Fruit fly (Drosophila melanogaster) whole organism, embryonic: ENCODE data around the gene Urm1.
A peak's percentile ranks its signal among the peaks of the same experiment; 100 is the strongest.

Source experiments
- Bgb ChIP-seq: fragments of 200-800 bp; sonication (Bioruptor generic); IDR thresholded peaks from 2 replicates; pipeline ENCODE4 v1.3.6; 2022; ENCODE audit warnings: missing biosample characterization, missing genetic modification characterization; ENCODE audit not compliant: partially characterized antibody
- Blimp-1 ChIP-seq: fragments of 200-800 bp; sonication (Bioruptor generic); optimal IDR thresholded peaks from 3 replicates; lab custom pipeline; 2018; ENCODE audit warnings: missing biosample characterization, missing genetic modification characterization, mild to moderate bottlenecking, moderate library complexity, missing genetic modification reagents
- CG12744 ChIP-seq: fragments of 200-800 bp; sonication (Bioruptor generic); optimal IDR thresholded peaks from 2 replicates; lab custom pipeline; 2016; ENCODE audit warnings: missing biosample characterization, missing genetic modification characterization
- CG13424 ChIP-seq: fragments of 200-800 bp; sonication (Bioruptor generic); optimal IDR thresholded peaks from 2 replicates; lab custom pipeline; 2019; ENCODE audit warnings: missing biosample characterization, mild to moderate bottlenecking, missing genetic modification characterization, moderate library complexity
- CG14050 ChIP-seq: fragments of 200-800 bp; sonication (Bioruptor generic); IDR thresholded peaks from 3 replicates; pipeline ENCODE4 v1.3.6; 2022; ENCODE audit warnings: missing biosample characterization, missing genetic modification characterization
- CG14441 ChIP-seq: fragments of 200-800 bp; sonication (Bioruptor generic); IDR thresholded peaks from 2 replicates; pipeline ENCODE4 v1.3.6; 2022; ENCODE audit warnings: missing biosample characterization, missing genetic modification characterization
- CG14710 ChIP-seq: fragments of 200-800 bp; sonication (Bioruptor generic); optimal IDR thresholded peaks from 3 replicates; lab custom pipeline; 2019; ENCODE audit warnings: missing biosample characterization, mild to moderate bottlenecking, missing genetic modification characterization, moderate library complexity
- CG15601 ChIP-seq: fragments of 200-800 bp; sonication (Bioruptor generic); optimal IDR thresholded peaks from 3 replicates; lab custom pipeline; 2019; ENCODE audit warnings: missing biosample characterization, mild to moderate bottlenecking, missing genetic modification characterization, moderate library complexity
- CG1602 ChIP-seq: fragments of 200-800 bp; sonication (Bioruptor generic); optimal IDR thresholded peaks from 3 replicates; lab custom pipeline; 2016; ENCODE audit warnings: missing biosample characterization, missing genetic modification characterization
- CG16779 ChIP-seq: fragments of 200-800 bp; sonication (Bioruptor generic); IDR thresholded peaks from 2 replicates; pipeline ENCODE4 v1.3.6; 2022; ENCODE audit warnings: missing biosample characterization, missing genetic modification characterization
- CG16863 ChIP-seq: fragments of 200-800 bp; sonication (Bioruptor generic); optimal IDR thresholded peaks from 3 replicates; lab custom pipeline; 2016; ENCODE audit warnings: missing biosample characterization, missing genetic modification characterization
- CG17361 ChIP-seq: fragments of 200-800 bp; sonication (Bioruptor generic); IDR thresholded peaks from 3 replicates; pipeline ENCODE4 v1.3.6; 2022; ENCODE audit warnings: missing biosample characterization, missing genetic modification characterization
- CG18764 ChIP-seq: fragments of 200-800 bp; sonication (Bioruptor generic); optimal IDR thresholded peaks from 3 replicates; lab custom pipeline; 2016; ENCODE audit warnings: missing biosample characterization, missing genetic modification characterization
- CG31224 ChIP-seq: fragments of 200-800 bp; sonication (Bioruptor generic); IDR thresholded peaks from 2 replicates; pipeline ENCODE4 v1.3.6; 2022; ENCODE audit warnings: missing biosample characterization, missing genetic modification characterization
- CG34376 ChIP-seq: fragments of 200-800 bp; sonication (Bioruptor generic); optimal IDR thresholded peaks from 2 replicates; lab custom pipeline; 2018; ENCODE audit warnings: missing biosample characterization, mild to moderate bottlenecking, missing genetic modification characterization
- CG4617 ChIP-seq: fragments of 200-800 bp; sonication (Bioruptor generic); optimal IDR thresholded peaks from 3 replicates; lab custom pipeline; 2016; ENCODE audit warnings: missing biosample characterization, missing genetic modification characterization, borderline replicate concordance
- CG5245 ChIP-seq: fragments of 200-800 bp; sonication (Bioruptor generic); optimal IDR thresholded peaks from 3 replicates; lab custom pipeline; 2016; ENCODE audit warnings: missing biosample characterization, missing genetic modification characterization
- CG7357 ChIP-seq: fragments of 200-800 bp; sonication (Bioruptor generic); IDR thresholded peaks from 3 replicates; pipeline ENCODE4 v1.3.6; 2022; ENCODE audit warnings: missing biosample characterization, missing genetic modification characterization
- CG7786 ChIP-seq: fragments of 200-800 bp; sonication (Bioruptor generic); optimal IDR thresholded peaks from 2 replicates; lab custom pipeline; 2016; ENCODE audit warnings: missing biosample characterization, missing genetic modification characterization
- CG8388 ChIP-seq: fragments of 200-800 bp; sonication (Bioruptor generic); optimal IDR thresholded peaks from 2 replicates; lab custom pipeline; 2019; ENCODE audit warnings: missing biosample characterization, mild to moderate bottlenecking, missing genetic modification characterization, moderate library complexity
- CG9437 ChIP-seq: fragments of 200-800 bp; sonication (Bioruptor generic); optimal IDR thresholded peaks from 2 replicates; lab custom pipeline; 2018; ENCODE audit warnings: missing biosample characterization, mild to moderate bottlenecking, missing genetic modification characterization
- Drgx ChIP-seq: fragments of 200-800 bp; sonication (Bioruptor generic); IDR thresholded peaks from 2 replicates; pipeline ENCODE4 v1.3.6; 2022; ENCODE audit warnings: missing biosample characterization, missing genetic modification characterization
- Ets65A ChIP-seq: fragments of 200-800 bp; sonication (Bioruptor generic); peaks from one replicate; lab custom pipeline; 2016; ENCODE audit warnings: missing biosample characterization, missing genetic modification characterization
- GATAe ChIP-seq: fragments of 200-800 bp; sonication (Bioruptor generic); conservative IDR thresholded peaks from 2 replicates; pipeline ENCODE4 v1.3.6; 2022; ENCODE audit warnings: missing biosample characterization, missing genetic modification characterization
- Hr51 ChIP-seq, 2 experiments: fragments of 200-800 bp; sonication (Bioruptor generic); optimal IDR thresholded peaks; 2 replicates in 1 of 2; 3 replicates in 1 of 2; lab custom pipeline; 2016 to 2018; ENCODE audit warnings: missing biosample characterization in 2 of 2, missing genetic modification characterization in 2 of 2, mild to moderate bottlenecking in 1 of 2, moderate library complexity in 1 of 2
- Nf-YB ChIP-seq: fragments of 200-800 bp; sonication (Bioruptor generic); optimal IDR thresholded peaks from 3 replicates; lab custom pipeline; 2019; ENCODE audit warnings: missing biosample characterization, mild to moderate bottlenecking, missing genetic modification characterization, moderate library complexity
- Ptx1 ChIP-seq: fragments of 200-800 bp; sonication (Bioruptor generic); IDR thresholded peaks from 2 replicates; pipeline ENCODE4 v1.3.6; 2022; ENCODE audit warnings: missing biosample characterization, missing genetic modification characterization
- Sox100B ChIP-seq: fragments of 200-800 bp; sonication (Bioruptor generic); optimal IDR thresholded peaks from 3 replicates; lab custom pipeline; 2018; ENCODE audit warnings: missing biosample characterization, mild to moderate bottlenecking, missing genetic modification characterization
- Xrp1 ChIP-seq: fragments of 200-800 bp; sonication (Bioruptor generic); IDR thresholded peaks from 2 replicates; pipeline ENCODE4 v1.3.6; 2022; ENCODE audit warnings: missing biosample characterization, missing genetic modification characterization
- ato ChIP-seq: fragments of 200-800 bp; sonication (Bioruptor generic); IDR thresholded peaks from 2 replicates; pipeline ENCODE4 v1.3.6; 2022; ENCODE audit warnings: missing biosample characterization, missing genetic modification characterization; ENCODE audit not compliant: partially characterized antibody
- bcd ChIP-seq: fragments of 200-800 bp; sonication (Bioruptor generic); optimal IDR thresholded peaks from 2 replicates; lab custom pipeline; 2017; ENCODE audit warnings: missing biosample characterization, mild to moderate bottlenecking, missing genetic modification characterization
- btn ChIP-seq: fragments of 200-800 bp; sonication (Bioruptor generic); optimal IDR thresholded peaks from 2 replicates; lab custom pipeline; 2016; ENCODE audit warnings: missing biosample characterization, missing genetic modification characterization
- cas ChIP-seq: fragments of 200-800 bp; sonication (Bioruptor generic); IDR thresholded peaks from 2 replicates; pipeline ENCODE4 v1.3.6; 2022; ENCODE audit warnings: missing biosample characterization, missing genetic modification characterization
- cg ChIP-seq: fragments of 200-800 bp; sonication (Bioruptor generic); optimal IDR thresholded peaks from 3 replicates; lab custom pipeline; 2019; ENCODE audit warnings: missing biosample characterization, mild to moderate bottlenecking, missing genetic modification characterization, moderate library complexity
- ci ChIP-seq: fragments of 200-800 bp; sonication (Bioruptor generic); IDR thresholded peaks from 3 replicates; pipeline ENCODE4 v1.3.6; 2022; ENCODE audit warnings: missing biosample characterization, missing genetic modification characterization
- danr ChIP-seq: fragments of 200-800 bp; sonication (Bioruptor generic); IDR thresholded peaks from 2 replicates; pipeline ENCODE4 v1.3.6; 2022; ENCODE audit warnings: missing biosample characterization, missing genetic modification characterization
- dati ChIP-seq: fragments of 200-800 bp; sonication (Bioruptor generic); IDR thresholded peaks from 2 replicates; pipeline ENCODE4 v1.3.6; 2022; ENCODE audit warnings: missing biosample characterization, missing genetic modification characterization
- dm ChIP-seq: fragments of 200-800 bp; sonication (Bioruptor generic); optimal IDR thresholded peaks from 3 replicates; lab custom pipeline; 2016; ENCODE audit warnings: missing biosample characterization, missing genetic modification characterization
- dysf ChIP-seq: fragments of 200-800 bp; sonication (Bioruptor generic); IDR thresholded peaks from 3 replicates; pipeline ENCODE4 v1.3.6; 2022; ENCODE audit warnings: missing biosample characterization, missing genetic modification characterization
- eyg ChIP-seq: fragments of 200-800 bp; sonication (Bioruptor generic); optimal IDR thresholded peaks from 3 replicates; lab custom pipeline; 2016; ENCODE audit warnings: missing biosample characterization, missing genetic modification characterization
- ind ChIP-seq: fragments of 200-800 bp; sonication (Bioruptor generic); optimal IDR thresholded peaks from 3 replicates; lab custom pipeline; 2016; ENCODE audit warnings: missing biosample characterization, missing genetic modification characterization
- lbe ChIP-seq: fragments of 200-800 bp; sonication (Bioruptor generic); optimal IDR thresholded peaks from 2 replicates; lab custom pipeline; 2016; ENCODE audit warnings: missing biosample characterization, mild to moderate bottlenecking, missing genetic modification characterization
- lola ChIP-seq, 3 experiments: fragments of >200 bp in 2 of 3; fragments of 200-800 bp in 1 of 3; sonication (Bioruptor generic) in 1 of 3; optimal IDR thresholded peaks; 2 replicates each; lab custom pipeline; 2017 to 2019; ENCODE audit warnings: missing biosample characterization in 3 of 3, missing genetic modification characterization in 3 of 3, mild to moderate bottlenecking in 1 of 3, moderate library complexity in 1 of 3
- nerfin-2 ChIP-seq: fragments of 200-800 bp; sonication (Bioruptor generic); IDR thresholded peaks from 2 replicates; pipeline ENCODE4 v1.3.6; 2022; ENCODE audit warnings: missing biosample characterization, missing genetic modification characterization; ENCODE audit not compliant: partially characterized antibody
- prd ChIP-seq, 3 experiments: fragments of >200 bp in 2 of 3; fragments of 200-800 bp in 1 of 3; sonication (Bioruptor generic) in 1 of 3; optimal IDR thresholded peaks in 2 of 3; IDR thresholded peaks in 1 of 3; 2 replicates in 2 of 3; 3 replicates in 1 of 3; pipeline versions ENCODE4 v1.3.6 to Lab custom; 2017 to 2022; ENCODE audit warnings: missing biosample characterization in 1 of 3, missing genetic modification characterization in 1 of 3
- slbo ChIP-seq: fragments of 200-800 bp; sonication (Bioruptor generic); IDR thresholded peaks from 2 replicates; pipeline ENCODE4 v1.3.6; 2022; ENCODE audit warnings: missing biosample characterization, missing genetic modification characterization
- slou ChIP-seq: fragments of 200-800 bp; sonication (Bioruptor generic); optimal IDR thresholded peaks from 3 replicates; lab custom pipeline; 2016; ENCODE audit warnings: missing biosample characterization, missing genetic modification characterization
- ssp ChIP-seq: fragments of 200-800 bp; sonication (Bioruptor generic); IDR thresholded peaks from 2 replicates; pipeline ENCODE4 v1.3.6; 2022; ENCODE audit warnings: missing biosample characterization, missing genetic modification characterization
- tin ChIP-seq: fragments of 200-800 bp; sonication (Bioruptor generic); optimal IDR thresholded peaks from 3 replicates; lab custom pipeline; 2016; ENCODE audit warnings: missing biosample characterization, missing genetic modification characterization
- wdn ChIP-seq: fragments of 200-800 bp; sonication (Bioruptor generic); IDR thresholded peaks from 2 replicates; pipeline ENCODE4 v1.3.6; 2022; ENCODE audit warnings: missing biosample characterization, missing genetic modification characterization

The Urm1 gene

DNA sequence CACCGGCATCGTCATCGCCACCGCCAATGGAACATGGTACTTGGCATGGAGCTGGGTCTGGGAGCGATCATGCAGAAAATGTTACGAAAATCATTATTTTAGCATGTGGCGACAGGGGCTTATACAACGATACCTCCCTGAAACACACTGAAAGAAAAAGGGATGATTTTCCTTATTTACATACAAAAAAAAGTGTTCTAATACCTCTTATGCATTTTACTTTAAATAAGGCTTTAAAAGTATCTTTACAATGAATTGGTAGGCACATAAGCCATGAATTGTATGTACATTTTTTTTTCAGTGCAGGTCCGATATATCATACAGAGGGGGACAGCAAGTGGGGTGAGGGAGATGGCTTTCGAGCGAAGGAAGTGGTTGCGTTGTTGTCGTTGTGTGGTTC, 26.0 kb downstream of the Urm1 start (continued):
- TF ChIP-seq CG13424 (tag; lab: Kevin White, UChicago) (peak; percentile 56), dm (GFP tag; lab: Kevin White, UChicago) (no peak), CG16863 (GFP tag; lab: Kevin White, UChicago) (no peak), slou (GFP tag; lab: Kevin White, UChicago) (no peak), CG9437 (GFP tag; lab: Kevin White, UChicago) (peak; percentile 22), Xrp1 (GFP tag; lab: Robert Waterston, UW) (peak; percentile 51; the same call in 1 of the 2 replicates), danr (GFP tag; lab: Robert Waterston, UW) (0 out of 2 replicates have a peak, but pooled peaks have one; percentile 15), CG5245 (GFP tag; lab: Kevin White, UChicago) (peak; percentile 24), Nf-YB (GFP tag; lab: Kevin White, UChicago) (no peak), dysf (peak; percentile 60; the same call in 2 of the 3 replicates), GATAe (GFP tag; lab: Robert Waterston, UW) (no peak), Ets65A (peak; percentile 55), wdn (GFP tag; lab: Robert Waterston, UW) (no peak), ci (GFP tag; lab: Robert Waterston, UW) (0 out of 3 replicates have a peak, but pooled peaks have one; percentile 44), CG16779 (GFP tag; lab: Robert Waterston, UW) (no peak), CG14710 (tag; lab: Kevin White, UChicago) (peak; percentile 41), CG17361 (0 out of 3 replicates have a peak, but pooled peaks have one; percentile 26), CG14441 (GFP tag; lab: Robert Waterston, UW) (peak; percentile 43; the same call in 1 of the 2 replicates), CG4617 (no peak), lola (GFP tag; optimal IDR thresholded peaks at IDR 0.05; lab: Kevin White, UChicago) (peak in 1 of 3 experiments; percentile 27), Blimp-1 (GFP tag; lab: Kevin White, UChicago) (peak; percentile 58), CG15601 (peak; percentile 21), CG18764 (GFP tag; lab: Kevin White, UChicago) (no peak), slbo (peak; percentile 58; the same call in 1 of the 2 replicates), ind (GFP tag; lab: Kevin White, UChicago) (peak; percentile 62), ssp (GFP tag; lab: Robert Waterston, UW) (peak; percentile 8; the same call in 1 of the 2 replicates), CG7786 (peak; percentile 27), CG34376 (GFP tag; lab: Kevin White, UChicago) (no peak), CG12744 (no peak), bcd (GFP tag; lab: Kevin White, UChicago) (peak; percentile 22), Sox100B (peak; percentile 21), Hr51 (GFP tag; optimal IDR thresholded peaks at IDR 0.05; lab: Kevin White, UChicago) (peak in 1 of 2 experiments; percentile 51), lbe (GFP tag; lab: Kevin White, UChicago) (peak; percentile 55), CG31224 (GFP tag; lab: Robert Waterston, UW) (no peak), Ptx1 (GFP tag; lab: Robert Waterston, UW) (peak; percentile 59), prd (optimal IDR thresholded peaks at IDR 0.05; lab: Kevin White, UChicago) (no peak), prd (GFP tag; IDR thresholded peaks at IDR 0.05; lab: Robert Waterston, UW) (peak; percentile 65; the same call in 2 of the 3 replicates), nerfin-2 (GFP tag; lab: Robert Waterston, UW) (no peak), eyg (GFP tag; lab: Kevin White, UChicago) (no peak), tin (GFP tag; lab: Kevin White, UChicago) (peak; percentile 54), Bgb (no peak), btn (GFP tag; lab: Kevin White, UChicago) (no peak), ato (no peak), Drgx (GFP tag; lab: Robert Waterston, UW) (peak; percentile 39; the same call in 1 of the 2 replicates), cas (GFP tag; lab: Robert Waterston, UW) (no peak), CG8388 (peak; percentile 28), CG7357 (GFP tag; lab: Robert Waterston, UW) (peak; percentile 16; the same call in 1 of the 3 replicates), dati (GFP tag; lab: Robert Waterston, UW) (no peak), cg (GFP tag; lab: Kevin White, UChicago) (no peak), CG1602 (GFP tag; lab: Kevin White, UChicago) (peak; percentile 31), CG14050 (GFP tag; lab: Robert Waterston, UW) (0 out of 3 replicates have a peak, but pooled peaks have one; percentile 29)
